Fruit fly (Drosophila melanogaster) whole organism, embryonic: ENCODE results near the gene Actbeta.

Experiments used
- B-H1 ChIP-seq: fragments of 200-800 bp; sonication (Bioruptor generic); IDR thresholded peaks from 3 replicates; pipeline ENCODE4 v1.3.6; 2022; ENCODE audit warnings: missing biosample characterization, missing genetic modification characterization
- Blimp-1 ChIP-seq: fragments of 200-800 bp; sonication (Bioruptor generic); optimal IDR thresholded peaks from 3 replicates; lab custom pipeline; 2018; ENCODE audit warnings: missing biosample characterization, missing genetic modification characterization, mild to moderate bottlenecking, moderate library complexity, missing genetic modification reagents
- CG10366 ChIP-seq: fragments of 200-800 bp; sonication (Bioruptor generic); IDR thresholded peaks from 2 replicates; pipeline ENCODE4 v1.3.6; 2022; ENCODE audit warnings: missing biosample characterization, missing genetic modification characterization
- CG10543 ChIP-seq: fragments of 200-800 bp; sonication (Bioruptor generic); optimal IDR thresholded peaks from 3 replicates; lab custom pipeline; 2017; ENCODE audit warnings: missing biosample characterization, mild to moderate bottlenecking, missing genetic modification characterization, moderate library complexity
- CG11247 ChIP-seq: fragments of 200-800 bp; sonication (Bioruptor generic); IDR thresholded peaks from 2 replicates; pipeline ENCODE4 v1.3.6; 2022; ENCODE audit warnings: missing biosample characterization, missing genetic modification characterization
- CG12659 ChIP-seq: fragments of 200-800 bp; sonication (Bioruptor generic); optimal IDR thresholded peaks from 3 replicates; lab custom pipeline; 2017; ENCODE audit warnings: mild to moderate bottlenecking, missing biosample characterization, missing genetic modification reagents, missing genetic modification characterization
- CG13775 ChIP-seq: fragments of 200-800 bp; sonication (Bioruptor generic); optimal IDR thresholded peaks from 3 replicates; lab custom pipeline; 2017; ENCODE audit warnings: missing biosample characterization, mild to moderate bottlenecking, missing genetic modification characterization
- CG14441 ChIP-seq: fragments of 200-800 bp; sonication (Bioruptor generic); IDR thresholded peaks from 2 replicates; pipeline ENCODE4 v1.3.6; 2022; ENCODE audit warnings: missing biosample characterization, missing genetic modification characterization
- CG17359 ChIP-seq: fragments of 200-800 bp; sonication (Bioruptor generic); optimal IDR thresholded peaks from 3 replicates; lab custom pipeline; 2018; ENCODE audit warnings: missing biosample characterization, mild to moderate bottlenecking, missing genetic modification characterization, moderate library complexity
- CG1832 ChIP-seq: fragments of 200-800 bp; sonication (Bioruptor generic); optimal IDR thresholded peaks from 2 replicates; lab custom pipeline; 2017; ENCODE audit warnings: missing biosample characterization, mild to moderate bottlenecking, missing genetic modification characterization, inconsistent platforms
- CG2199 ChIP-seq: fragments of 200-800 bp; sonication (Bioruptor generic); IDR thresholded peaks from 3 replicates; pipeline ENCODE4 v1.3.6; 2022; ENCODE audit warnings: missing biosample characterization, missing genetic modification characterization
- CG30020 ChIP-seq: fragments of 200-800 bp; optimal IDR thresholded peaks from 2 replicates; lab custom pipeline; 2019; ENCODE audit warnings: missing biosample characterization, mild to moderate bottlenecking, missing genetic modification characterization, moderate library complexity
- CG31365 ChIP-seq: fragments of 200-800 bp; sonication (Bioruptor generic); optimal IDR thresholded peaks from 2 replicates; lab custom pipeline; 2018; ENCODE audit warnings: missing biosample characterization, mild to moderate bottlenecking, missing genetic modification characterization
- CG33213 ChIP-seq: fragments of 200-800 bp; sonication (Bioruptor generic); optimal IDR thresholded peaks from 3 replicates; lab custom pipeline; 2016; ENCODE audit warnings: missing biosample characterization, missing genetic modification characterization
- CG42726 ChIP-seq: fragments of 200-800 bp; sonication (Bioruptor generic); IDR thresholded peaks from 2 replicates; pipeline ENCODE4 v1.3.6; 2022; ENCODE audit warnings: missing biosample characterization, missing genetic modification characterization; ENCODE audit not compliant: partially characterized antibody
- CG43689 ChIP-seq: fragments of 200-800 bp; sonication (Bioruptor generic); IDR thresholded peaks from 2 replicates; pipeline ENCODE4 v1.3.6; 2022; ENCODE audit warnings: missing biosample characterization, missing genetic modification characterization
- CG6791 ChIP-seq: fragments of 200-800 bp; sonication (Bioruptor generic); IDR thresholded peaks from 3 replicates; pipeline ENCODE4 v1.3.6; 2022; ENCODE audit warnings: missing biosample characterization, missing genetic modification characterization; ENCODE audit not compliant: partially characterized antibody
- CG7786 ChIP-seq: fragments of 200-800 bp; sonication (Bioruptor generic); optimal IDR thresholded peaks from 2 replicates; lab custom pipeline; 2016; ENCODE audit warnings: missing biosample characterization, missing genetic modification characterization
- CG9817 ChIP-seq: fragments of 200-800 bp; sonication (Bioruptor generic); optimal IDR thresholded peaks from 2 replicates; lab custom pipeline; 2018; ENCODE audit warnings: missing biosample characterization, mild to moderate bottlenecking, missing genetic modification characterization, moderate library complexity
- CTCF ChIP-seq: fragments of 200-800 bp; sonication (Bioruptor generic); optimal IDR thresholded peaks from 2 replicates; lab custom pipeline; 2017; ENCODE audit warnings: missing biosample characterization, mild to moderate bottlenecking, missing genetic modification characterization, moderate library complexity
- D19B ChIP-seq: fragments of 200-800 bp; sonication (Bioruptor generic); optimal IDR thresholded peaks from 2 replicates; lab custom pipeline; 2017; ENCODE audit warnings: missing biosample characterization, mild to moderate bottlenecking, missing genetic modification characterization
- Hr51 ChIP-seq, 2 experiments: fragments of 200-800 bp; sonication (Bioruptor generic); optimal IDR thresholded peaks; 2 replicates in 1 of 2; 3 replicates in 1 of 2; lab custom pipeline; 2016 to 2018; ENCODE audit warnings: missing biosample characterization in 2 of 2, missing genetic modification characterization in 2 of 2, mild to moderate bottlenecking in 1 of 2, moderate library complexity in 1 of 2
- Lim3 ChIP-seq: fragments of 200-800 bp; sonication (Bioruptor generic); IDR thresholded peaks from 2 replicates; pipeline ENCODE4 v1.3.6; 2022; ENCODE audit warnings: missing biosample characterization, missing genetic modification characterization
- Oli ChIP-seq: fragments of 200-800 bp; sonication (Bioruptor generic); optimal IDR thresholded peaks from 2 replicates; lab custom pipeline; 2018; ENCODE audit warnings: missing biosample characterization, mild to moderate bottlenecking, missing genetic modification characterization, moderate library complexity
- PHDP ChIP-seq: fragments of 200-800 bp; sonication (Bioruptor generic); optimal IDR thresholded peaks from 3 replicates; lab custom pipeline; 2018; ENCODE audit warnings: missing biosample characterization, mild to moderate bottlenecking, missing genetic modification characterization, moderate library complexity
- Ssrp ChIP-seq: fragments of 200-800 bp; sonication (Bioruptor generic); optimal IDR thresholded peaks from 2 replicates; lab custom pipeline; 2018; ENCODE audit warnings: missing biosample characterization, mild to moderate bottlenecking, missing genetic modification characterization, moderate library complexity
- Vsx1 ChIP-seq: fragments of 200-800 bp; sonication (Bioruptor generic); optimal IDR thresholded peaks from 2 replicates; lab custom pipeline; 2017; ENCODE audit warnings: missing biosample characterization, mild to moderate bottlenecking, missing genetic modification characterization, missing genetic modification reagents
- ac ChIP-seq: fragments of 200-800 bp; sonication (Bioruptor generic); optimal IDR thresholded peaks from 3 replicates; lab custom pipeline; 2017; ENCODE audit warnings: missing biosample characterization, mild to moderate bottlenecking, missing genetic modification characterization
- aop ChIP-seq: fragments of 200-800 bp; sonication (Bioruptor generic); IDR thresholded peaks from 2 replicates; pipeline ENCODE4 v1.3.6; 2022; ENCODE audit warnings: missing biosample characterization, missing genetic modification characterization
- bbx ChIP-seq: fragments of 200-800 bp; sonication (Bioruptor generic); IDR thresholded peaks from 2 replicates; pipeline ENCODE4 v1.3.6; 2022; ENCODE audit warnings: missing biosample characterization, missing genetic modification characterization; ENCODE audit not compliant: partially characterized antibody
- bsh ChIP-seq, 2 experiments: fragments of 200-800 bp; sonication (Bioruptor generic); optimal IDR thresholded peaks; 2 replicates each; lab custom pipeline; 2017 to 2018; ENCODE audit warnings: mild to moderate bottlenecking in 2 of 2, missing biosample characterization in 2 of 2, missing genetic modification characterization in 2 of 2, moderate library complexity in 1 of 2
- crp ChIP-seq, 2 experiments: fragments of 200-800 bp; sonication (Bioruptor generic); optimal IDR thresholded peaks; 2 replicates in 1 of 2; 3 replicates in 1 of 2; lab custom pipeline; 2017; ENCODE audit warnings: missing biosample characterization in 2 of 2, missing genetic modification characterization in 2 of 2, mild to moderate bottlenecking in 1 of 2, moderate library complexity in 1 of 2
- danr ChIP-seq: fragments of 200-800 bp; sonication (Bioruptor generic); IDR thresholded peaks from 2 replicates; pipeline ENCODE4 v1.3.6; 2022; ENCODE audit warnings: missing biosample characterization, missing genetic modification characterization
- dmrt11E ChIP-seq: fragments of 200-800 bp; sonication (Bioruptor generic); optimal IDR thresholded peaks from 3 replicates; lab custom pipeline; 2018; ENCODE audit warnings: missing biosample characterization, mild to moderate bottlenecking, missing genetic modification characterization, moderate library complexity
- gsb-n ChIP-seq: fragments of 200-800 bp; sonication (Bioruptor generic); optimal IDR thresholded peaks from 3 replicates; lab custom pipeline; 2018; ENCODE audit warnings: missing biosample characterization, mild to moderate bottlenecking, missing genetic modification characterization
- her ChIP-seq: fragments of 200-800 bp; sonication (Bioruptor generic); optimal IDR thresholded peaks from 2 replicates; lab custom pipeline; 2016; ENCODE audit warnings: missing biosample characterization, missing genetic modification characterization
- insv ChIP-seq, 2 experiments: fragments of 200-800 bp; sonication (Bioruptor generic); optimal IDR thresholded peaks; 3 replicates each; lab custom pipeline; 2016 to 2018; ENCODE audit warnings: missing biosample characterization in 2 of 2, missing genetic modification characterization in 2 of 2
- kni ChIP-seq: fragments of 200-800 bp; sonication (Bioruptor generic); optimal IDR thresholded peaks from 3 replicates; lab custom pipeline; 2017; ENCODE audit warnings: mild to moderate bottlenecking, missing biosample characterization, missing genetic modification reagents, missing genetic modification characterization
- maf-S ChIP-seq: fragments of 200-800 bp; sonication (Bioruptor generic); optimal IDR thresholded peaks from 2 replicates; lab custom pipeline; 2016; ENCODE audit warnings: missing biosample characterization, missing genetic modification characterization
- pb ChIP-seq: fragments of 200-800 bp; sonication (Bioruptor generic); optimal IDR thresholded peaks from 3 replicates; lab custom pipeline; 2016; ENCODE audit warnings: missing biosample characterization, missing genetic modification characterization
- pfk ChIP-seq: fragments of 200-800 bp; sonication (Bioruptor generic); optimal IDR thresholded peaks from 2 replicates; lab custom pipeline; 2018; ENCODE audit warnings: missing biosample characterization, mild to moderate bottlenecking, missing genetic modification characterization, moderate library complexity
- ro ChIP-seq: fragments of 200-800 bp; sonication (Bioruptor generic); IDR thresholded peaks from 2 replicates; pipeline ENCODE4 v1.3.6; 2022; ENCODE audit warnings: missing biosample characterization, missing genetic modification characterization
- row ChIP-seq: fragments of 200-800 bp; sonication (Bioruptor generic); IDR thresholded peaks from 3 replicates; pipeline ENCODE4 v1.3.6; 2022; ENCODE audit warnings: missing biosample characterization, missing genetic modification characterization
- seq ChIP-seq: fragments of 200-800 bp; sonication (Bioruptor generic); IDR thresholded peaks from 2 replicates; pipeline ENCODE4 v1.3.6; 2022; ENCODE audit warnings: missing biosample characterization, missing genetic modification characterization
- sna ChIP-seq: fragments of 200-800 bp; sonication (Bioruptor generic); IDR thresholded peaks from 2 replicates; pipeline ENCODE4 v1.3.6; 2022; ENCODE audit warnings: missing biosample characterization, missing genetic modification characterization; ENCODE audit not compliant: partially characterized antibody
- ssp ChIP-seq: fragments of 200-800 bp; sonication (Bioruptor generic); IDR thresholded peaks from 2 replicates; pipeline ENCODE4 v1.3.6; 2022; ENCODE audit warnings: missing biosample characterization, missing genetic modification characterization
- stwl ChIP-seq: fragments of 200-800 bp; sonication (Bioruptor generic); optimal IDR thresholded peaks from 3 replicates; lab custom pipeline; 2018; ENCODE audit warnings: missing biosample characterization, mild to moderate bottlenecking, missing genetic modification characterization, moderate library complexity
- usp ChIP-seq: fragments of >200 bp; optimal IDR thresholded peaks from 2 replicates; lab custom pipeline; 2017; ENCODE audit warnings: missing biosample characterization, missing genetic modification characterization

Actbeta gene

DNA sequence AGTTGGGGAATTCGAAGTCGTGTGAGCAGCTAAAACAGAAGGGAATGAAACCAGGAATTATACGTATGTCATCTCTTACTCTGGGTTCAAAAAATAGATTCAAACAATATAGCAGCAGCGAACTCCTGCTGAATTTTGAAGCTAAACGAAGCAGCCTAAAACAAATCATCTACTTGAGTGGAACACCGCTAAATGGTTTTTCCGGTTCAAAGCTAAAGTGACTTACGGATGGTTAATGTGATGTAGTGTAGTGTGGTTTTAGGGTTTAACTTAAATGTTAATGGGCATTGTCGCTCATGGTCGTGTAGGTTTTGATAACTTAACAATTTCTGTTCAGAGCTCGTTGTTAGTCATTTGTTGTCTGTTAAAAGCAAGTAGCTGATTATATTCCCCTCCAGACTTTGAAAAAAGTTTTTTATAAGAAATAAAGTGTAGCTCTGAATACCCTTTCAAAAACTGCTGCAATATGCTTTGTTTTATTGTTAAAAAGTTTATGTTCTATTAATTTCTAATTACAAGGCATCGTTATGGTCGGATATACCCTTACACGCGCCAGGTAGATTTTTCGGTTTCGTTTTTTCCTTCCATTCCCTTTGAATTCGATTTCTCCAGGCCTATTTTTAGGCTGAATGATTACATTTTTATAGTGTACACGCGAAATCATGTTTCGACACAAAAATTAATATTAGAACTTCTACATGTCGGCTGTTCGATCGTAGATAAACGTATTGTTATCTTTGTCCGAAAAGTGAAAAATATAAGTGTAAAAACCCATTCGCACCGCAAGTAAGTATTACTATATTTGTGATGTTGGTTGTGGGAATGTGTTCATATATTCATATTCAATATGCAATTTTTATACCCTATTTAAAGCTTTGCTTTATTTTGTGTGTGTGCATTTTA lies 28.5 kb upstream of the Actbeta start (continued):
- TF ChIP-seq bsh (GFP tag; optimal IDR thresholded peaks at IDR 0.05; lab: Kevin White, UChicago) (peak; percentile 89 to 96), B-H1 (peak; percentile 92; the same call in 2 of the 3 replicates), aop (GFP tag; lab: Robert Waterston, UW) (no peak), Ssrp (tag; lab: Kevin White, UChicago) (peak; percentile 94), insv (GFP tag; optimal IDR thresholded peaks at IDR 0.05; lab: Kevin White, UChicago) (peak in 1 of 2 experiments; percentile 73), CG10366 (GFP tag; lab: Robert Waterston, UW) (no peak), CG33213 (GFP tag; lab: Kevin White, UChicago) (peak; percentile 85), Oli (tag; lab: Kevin White, UChicago) (no peak), D19B (GFP tag; lab: Kevin White, UChicago) (peak; percentile 90), CG31365 (peak; percentile 88), pb (peak; percentile 83), CG11247 (GFP tag; lab: Robert Waterston, UW) (no peak), bbx (no peak; the same call in 1 of the 2 replicates), CG43689 (GFP tag; lab: Robert Waterston, UW) (no peak), CG7786 (GFP tag; lab: Kevin White, UChicago) (peak; percentile 95), Vsx1 (GFP tag; lab: Kevin White, UChicago) (peak; percentile 85), danr (peak; percentile 71; the same call in 1 of the 2 replicates), ac (GFP tag; lab: Kevin White, UChicago) (peak; percentile 52), dmrt11E (tag; lab: Kevin White, UChicago) (peak; percentile 95), Blimp-1 (GFP tag; lab: Kevin White, UChicago) (no peak), CG17359 (tag; lab: Kevin White, UChicago) (peak; percentile 94), usp (GFP tag; lab: Kevin White, UChicago) (no peak), her (GFP tag; lab: Kevin White, UChicago) (peak; percentile 79), CG42726 (GFP tag; lab: Robert Waterston, UW) (no peak), Lim3 (no peak), CG2199 (GFP tag; lab: Robert Waterston, UW) (peak; percentile 94), ssp (GFP tag; lab: Robert Waterston, UW) (no peak; the same call in 1 of the 2 replicates), CG10543 (GFP tag; lab: Kevin White, UChicago) (no peak), CG13775 (peak; percentile 92), CG6791 (no peak), stwl (tag; lab: Kevin White, UChicago) (peak; percentile 4), CG30020 (tag; lab: Kevin White, UChicago) (peak; percentile 59), kni (GFP tag; lab: Kevin White, UChicago) (no peak), CG12659 (GFP tag; lab: Kevin White, UChicago) (peak; percentile 94), maf-S (GFP tag; lab: Kevin White, UChicago) (peak; percentile 91), CG14441 (GFP tag; lab: Robert Waterston, UW) (no peak; the same call in 1 of the 2 replicates), gsb-n (peak; percentile 93), Hr51 (GFP tag; optimal IDR thresholded peaks at IDR 0.05; lab: Kevin White, UChicago) (peak in 1 of 2 experiments; percentile 88), sna (GFP tag; lab: Robert Waterston, UW) (no peak), CG9817 (tag; lab: Kevin White, UChicago) (no peak), pfk (GFP tag; lab: Kevin White, UChicago) (peak; percentile 67), seq (GFP tag; lab: Robert Waterston, UW) (no peak), row (peak; percentile 96), PHDP (peak; percentile 95), ro (no peak; the same call in 1 of the 2 replicates), crp (GFP tag; optimal IDR thresholded peaks at IDR 0.05; lab: Kevin White, UChicago) (peak in 1 of 2 experiments; percentile 58), CTCF (GFP tag; lab: Kevin White, UChicago) (peak; percentile 78), CG1832 (no peak)
